Worm (Caenorhabditis elegans): ENCODE measurements around the gene cyn-11.
A peak's percentile ranks its signal among the peaks of the same experiment; 100 is the strongest.

The cyn-11 gene

ce11 chrII:8730960-8731693, 15.0 kb upstream of the cyn-11 start (continued):
- no peak for TF ChIP-seq mdl-1 (tag; optimal IDR thresholded peaks at IDR 0.05)
- no peak for TF ChIP-seq ceh-88 (GFP tag; IDR thresholded peaks at IDR 0.05)
- TF ChIP-seq mef-2 (tag; optimal IDR thresholded peaks at IDR 0.05): no peak
- no peak for TF ChIP-seq aha-1 (tag; optimal IDR thresholded peaks at IDR 0.05)
- TF ChIP-seq elt-3 (tag; optimal IDR thresholded peaks at IDR 0.05): peak in 1 of 6 experiments; percentile 87

ce11 chrII:8730281-8730680, 14.2 kb upstream of the cyn-11 start:
- TF ChIP-seq lin-14 (GFP tag; optimal IDR thresholded peaks at IDR 0.05) (peak; percentile 23), dsc-1 (tag; optimal IDR thresholded peaks at IDR 0.05) (no peak), rnt-1 (tag; optimal IDR thresholded peaks at IDR 0.05) (peak; percentile 32), elt-3 (tag; optimal IDR thresholded peaks at IDR 0.05) (peak in 1 of 6 experiments; percentile 46), blmp-1 (tag; optimal IDR thresholded peaks at IDR 0.05) (peak; percentile 93)

- TF ChIP-seq pax-3 (tag; optimal IDR thresholded peaks at IDR 0.05) (no peak), skn-1 (tag; optimal IDR thresholded peaks at IDR 0.05) (no peak), pag-3 (tag; optimal IDR thresholded peaks at IDR 0.05; ENCODE audit: borderline replicate concordance, insufficient read depth) (no peak), lin-39 (tag; optimal IDR thresholded peaks at IDR 0.05) (no peak), unc-86 (tag; optimal IDR thresholded peaks at IDR 0.05) (no peak), dpl-1 (GFP tag; optimal IDR thresholded peaks at IDR 0.05) (no peak), unc-30 (tag; optimal IDR thresholded peaks at IDR 0.05) (no peak), nhr-76 (tag; optimal IDR thresholded peaks at IDR 0.05) (no peak), mef-2 (tag; optimal IDR thresholded peaks at IDR 0.05) (no peak), unc-62 (GFP tag; optimal IDR thresholded peaks at IDR 0.05) (no peak), ceh-82 (tag; optimal IDR thresholded peaks at IDR 0.05) (no peak), fkh-4 (tag; optimal IDR thresholded peaks at IDR 0.05; ENCODE audit: borderline replicate concordance) (no peak), nhr-90 (tag; optimal IDR thresholded peaks at IDR 0.05; ENCODE audit: poor library complexity) (no peak)
These were observed 10.6 kb upstream of the cyn-11 start, which contains the start of gene T01B7.9 for ce11 chrII:8726700-8727099. Gene T01B7.9 (minus strand): TSS chrII:8726800.

DNA sequence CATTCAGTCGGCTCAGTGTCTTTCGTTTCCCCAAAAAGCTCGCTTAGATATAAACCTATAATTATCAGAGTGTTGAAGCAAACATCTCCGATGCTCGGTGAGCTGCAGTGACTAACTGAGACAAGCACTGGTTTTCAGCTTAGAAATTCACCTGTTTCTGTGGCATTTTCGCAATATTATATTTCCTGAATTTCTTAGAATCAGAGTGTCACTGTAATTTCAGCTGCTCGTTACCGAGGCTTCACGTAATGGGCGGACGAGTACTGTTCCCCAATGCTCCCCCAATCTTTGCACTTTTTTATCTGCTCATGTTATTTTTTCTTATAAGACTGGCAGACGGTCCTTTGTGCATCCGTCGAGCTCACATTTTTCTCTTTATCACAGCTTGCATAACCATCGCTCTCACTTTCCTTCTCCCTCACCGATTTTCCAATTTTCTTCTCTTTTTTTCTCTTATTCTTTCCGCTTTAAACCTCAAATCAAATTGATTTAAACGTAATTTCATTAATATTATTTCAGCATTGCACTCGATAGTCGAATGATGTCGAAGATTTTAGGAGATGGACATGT, 6.0 kb upstream of the cyn-11 start, which contains the start of gene trcs-2:
Gene trcs-2, plus strand, starts transcription at position 520 of the 570 bp plus-strand sequence.
- TF ChIP-seq fkh-8 (tag; optimal IDR thresholded peaks at IDR 0.05): peak; percentile 22
- no peak for TF ChIP-seq efl-1 (optimal IDR thresholded peaks at IDR 0.05)
- TF ChIP-seq efl-1 (GFP tag; optimal IDR thresholded peaks at IDR 0.05 in 1 of 2): no peak
- TF ChIP-seq sox-4 (tag; optimal IDR thresholded peaks at IDR 0.05): no peak
- TF ChIP-seq snu-23 (GFP tag; optimal IDR thresholded peaks at IDR 0.05): no peak
- TF ChIP-seq hlh-4 (tag; optimal IDR thresholded peaks at IDR 0.05): peak; percentile 90
- no peak for TF ChIP-seq hlh-17 (GFP tag; optimal IDR thresholded peaks at IDR 0.05; ENCODE audit: borderline replicate concordance)
- no peak for TF ChIP-seq nhr-11 (tag; optimal IDR thresholded peaks at IDR 0.05)
- peak; percentile 5 for TF ChIP-seq nhr-71 (tag; optimal IDR thresholded peaks at IDR 0.05)

DNA sequence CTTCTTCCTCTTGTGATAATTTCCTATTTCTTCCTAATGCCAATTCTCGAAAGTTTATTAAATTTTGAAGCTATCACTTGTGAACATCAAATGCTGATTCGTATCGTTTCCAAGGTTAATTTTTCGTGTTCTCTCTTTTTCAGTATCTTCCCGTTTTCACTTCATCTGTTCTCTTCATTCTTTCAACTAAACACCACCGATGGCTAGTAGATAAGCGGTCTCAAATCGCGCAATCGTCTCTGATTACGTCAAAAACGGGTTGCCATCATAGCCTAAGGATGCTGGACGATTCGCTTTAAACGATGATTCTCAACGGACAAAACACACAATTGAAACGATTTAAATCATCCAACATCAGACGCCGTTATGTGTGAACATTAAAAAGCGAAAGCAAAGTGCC, 1.5 kb upstream of the cyn-11 start:
- TF ChIP-seq F16B12.6 (tag; optimal IDR thresholded peaks at IDR 0.05) (no peak), pag-3 (tag; optimal IDR thresholded peaks at IDR 0.05; ENCODE audit: borderline replicate concordance, insufficient read depth) (no peak), rnt-1 (tag; optimal IDR thresholded peaks at IDR 0.05) (no peak), nhr-71 (tag; optimal IDR thresholded peaks at IDR 0.05) (no peak), mdl-1 (tag; optimal IDR thresholded peaks at IDR 0.05) (no peak), elt-3 (tag; optimal IDR thresholded peaks at IDR 0.05) (peak in 1 of 6 experiments; percentile 19), mab-9 (GFP tag; IDR thresholded peaks at IDR 0.05) (no peak), hlh-4 (tag; optimal IDR thresholded peaks at IDR 0.05) (no peak), nhr-237 (tag; optimal IDR thresholded peaks at IDR 0.05) (no peak), blmp-1 (tag; optimal IDR thresholded peaks at IDR 0.05) (peak; percentile 82), nhr-90 (tag; optimal IDR thresholded peaks at IDR 0.05; ENCODE audit: poor library complexity) (no peak), lin-14 (GFP tag; optimal IDR thresholded peaks at IDR 0.05) (peak; percentile 53), nhr-11 (tag; optimal IDR thresholded peaks at IDR 0.05) (no peak), efl-3 (GFP tag; optimal IDR thresholded peaks at IDR 0.05) (no peak), tbx-2 (tag; optimal IDR thresholded peaks at IDR 0.05) (no peak), nhr-85 (tag) (no peak), zag-1 (tag; optimal IDR thresholded peaks at IDR 0.05) (no peak), lsy-2 (tag; optimal IDR thresholded peaks at IDR 0.05) (no peak), egl-27 (tag; optimal IDR thresholded peaks at IDR 0.05) (no peak), nhr-77 (tag; optimal IDR thresholded peaks at IDR 0.05) (no peak), ztf-4 (tag; optimal IDR thresholded peaks at IDR 0.05) (peak; percentile 20), mef-2 (tag; optimal IDR thresholded peaks at IDR 0.05) (no peak), unc-86 (tag; optimal IDR thresholded peaks at IDR 0.05) (no peak)
